Fruit fly (Drosophila melanogaster): ENCODE data around the gene CG31221.

The CG31221 gene

DNA sequence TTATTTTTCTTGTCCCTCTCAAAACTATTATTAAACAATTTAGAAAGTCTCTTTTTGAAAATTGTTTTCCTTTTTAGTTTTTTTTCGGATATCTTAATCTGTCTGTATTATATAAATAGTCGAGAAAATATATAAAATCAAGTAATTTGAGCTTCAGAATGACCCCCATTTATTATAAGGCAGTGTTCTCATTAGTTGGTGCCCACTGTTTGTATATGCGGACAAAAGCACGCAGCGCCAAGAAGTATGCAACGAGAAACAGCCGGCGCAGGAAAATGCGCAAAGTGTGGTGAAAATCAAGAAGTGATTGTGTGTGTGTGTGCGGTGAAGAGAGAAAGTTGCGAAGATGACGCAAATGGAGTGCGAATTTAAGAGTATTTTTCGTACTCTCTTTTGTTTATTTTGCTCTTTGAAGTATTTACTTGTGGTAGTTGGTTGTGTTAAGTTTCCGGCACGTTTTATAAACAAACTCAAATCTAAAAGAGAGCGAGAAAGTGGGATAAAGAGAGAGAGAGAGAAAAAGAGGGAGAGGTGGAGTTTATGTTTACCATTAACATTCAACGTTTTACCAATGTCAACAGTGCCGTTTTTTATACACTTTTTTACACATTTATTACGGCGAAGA is 90.7 kb downstream of the CG31221 start (continued):
- TF ChIP-seq CG4282 (GFP tag; optimal IDR thresholded peaks at IDR 0.05): no peak
- TF ChIP-seq CG17359 (tag; optimal IDR thresholded peaks at IDR 0.05): peak; percentile 7
- TF ChIP-seq CG10321 (GFP tag; IDR thresholded peaks at IDR 0.05): no peak
- peak; percentile 12 for TF ChIP-seq CG8388 (GFP tag; optimal IDR thresholded peaks at IDR 0.05)
- TF ChIP-seq CG12391 (tag; optimal IDR thresholded peaks at IDR 0.05): no peak
- no peak for TF ChIP-seq CG30431 (GFP tag; optimal IDR thresholded peaks at IDR 0.05)
- no peak for TF ChIP-seq CG7987 (GFP tag; optimal IDR thresholded peaks at IDR 0.05)
- peak; percentile 57 for TF ChIP-seq sens (GFP tag)
- no peak for TF ChIP-seq HLH54F (GFP tag; optimal IDR thresholded peaks at IDR 0.05)
- TF ChIP-seq Ravus (GFP tag; IDR thresholded peaks at IDR 0.05): no peak
- TF ChIP-seq gt (GFP tag; IDR thresholded peaks at IDR 0.05): no peak
- no peak for TF ChIP-seq pros (GFP tag; optimal IDR thresholded peaks at IDR 0.05)
- TF ChIP-seq CG18011 (GFP tag; optimal IDR thresholded peaks at IDR 0.05): peak; percentile 92
- TF ChIP-seq Blimp-1 (GFP tag; optimal IDR thresholded peaks at IDR 0.05): no peak
- TF ChIP-seq Sox100B (GFP tag; optimal IDR thresholded peaks at IDR 0.05): no peak
- TF ChIP-seq Hr51 (GFP tag; optimal IDR thresholded peaks at IDR 0.05): peak in 1 of 2 experiments; percentile 28
- peak; percentile 59 for TF ChIP-seq cg (GFP tag; optimal IDR thresholded peaks at IDR 0.05)
- no peak for TF ChIP-seq CG6272 (GFP tag; IDR thresholded peaks at IDR 0.05)
- no peak for TF ChIP-seq MTF-1 (GFP tag; optimal IDR thresholded peaks at IDR 0.05; ENCODE audit: borderline replicate concordance)
- TF ChIP-seq gem (tag; optimal IDR thresholded peaks at IDR 0.05): peak; percentile 31
- TF ChIP-seq Meics (GFP tag; optimal IDR thresholded peaks at IDR 0.05): no peak
- TF ChIP-seq ase (GFP tag; IDR thresholded peaks at IDR 0.05): no peak
- TF ChIP-seq D19A (tag; optimal IDR thresholded peaks at IDR 0.05): peak; percentile 1
- no peak for TF ChIP-seq fru (optimal IDR thresholded peaks at IDR 0.05)
- TF ChIP-seq vnd (GFP tag; IDR thresholded peaks at IDR 0.05; ENCODE audit: partially characterized antibody): no peak
- no peak for TF ChIP-seq CG6683 (GFP tag; optimal IDR thresholded peaks at IDR 0.05)
- no peak for TF ChIP-seq tll (GFP tag; optimal IDR thresholded peaks at IDR 0.05)
- peak; percentile 21 for TF ChIP-seq CoRest (tag; optimal IDR thresholded peaks at IDR 0.05)
- TF ChIP-seq CG13894 (tag; optimal IDR thresholded peaks at IDR 0.05): no peak
- peak; percentile 92 for TF ChIP-seq CG3163 (GFP tag; optimal IDR thresholded peaks at IDR 0.05)
- peak; percentile 27 for TF ChIP-seq CG13424 (tag; optimal IDR thresholded peaks at IDR 0.05)
- peak; percentile 44 for TF ChIP-seq ewg (GFP tag; optimal IDR thresholded peaks at IDR 0.05)
- no peak for TF ChIP-seq H2.0 (GFP tag; IDR thresholded peaks at IDR 0.05)

DNA sequence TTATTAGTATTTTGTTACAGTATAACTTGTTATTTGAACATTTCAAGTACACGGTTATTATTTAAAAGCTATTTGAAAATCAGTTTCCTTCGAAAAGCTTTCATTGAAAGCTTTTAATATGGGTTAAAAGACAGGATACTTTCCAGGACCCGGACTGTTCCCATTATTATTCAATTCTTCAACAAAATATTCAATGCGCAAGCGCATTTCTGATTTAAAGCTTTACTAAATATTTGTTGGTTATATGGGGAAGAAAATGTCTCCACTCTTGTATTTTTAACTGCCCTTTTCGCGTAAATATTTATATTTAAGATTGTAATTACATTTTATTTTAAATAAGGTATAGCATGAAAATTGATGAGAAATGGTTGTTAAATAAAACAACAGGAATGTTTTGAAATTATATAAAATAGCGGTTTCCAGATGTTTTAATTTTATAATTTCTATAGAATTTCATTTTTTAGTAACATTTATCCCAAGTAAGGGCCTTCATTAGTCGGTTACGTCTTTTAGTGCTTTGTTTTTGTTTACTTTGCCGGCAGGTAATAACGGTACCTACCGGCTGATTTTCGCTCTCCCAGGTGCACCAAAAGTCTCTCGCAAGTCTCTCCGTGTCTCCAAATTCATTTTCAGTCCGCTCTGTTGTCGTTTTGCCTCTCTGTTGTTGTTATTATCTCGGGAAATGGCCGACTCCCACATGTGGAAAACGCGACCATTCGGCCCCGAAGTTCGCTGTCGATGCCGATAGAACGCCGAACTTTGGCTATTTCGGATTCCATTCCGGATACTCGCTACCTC is 96.1 kb downstream of the CG31221 start:
- TF ChIP-seq bab2 (GFP tag; optimal IDR thresholded peaks at IDR 0.05): no peak
- peak; percentile 92 for TF ChIP-seq ewg (GFP tag; optimal IDR thresholded peaks at IDR 0.05)
- TF ChIP-seq ro (GFP tag; IDR thresholded peaks at IDR 0.05): no peak
- no peak for TF ChIP-seq Hand (GFP tag; optimal IDR thresholded peaks at IDR 0.05)
- TF ChIP-seq gce (GFP tag; IDR thresholded peaks at IDR 0.05): no peak
- TF ChIP-seq CG4730 (GFP tag; IDR thresholded peaks at IDR 0.05): no peak
- TF ChIP-seq CG10654 (GFP tag; optimal IDR thresholded peaks at IDR 0.05): no peak
- no peak for TF ChIP-seq psq (GFP tag; optimal IDR thresholded peaks at IDR 0.05)
- TF ChIP-seq D (optimal IDR thresholded peaks at IDR 0.05): no peak
- no peak for TF ChIP-seq D (GFP tag; optimal IDR thresholded peaks at IDR 0.05)
- no peak for TF ChIP-seq Fer3 (tag; optimal IDR thresholded peaks at IDR 0.05)
- no peak for TF ChIP-seq odd (GFP tag; optimal IDR thresholded peaks at IDR 0.05)
- TF ChIP-seq CG33213 (GFP tag; optimal IDR thresholded peaks at IDR 0.05): no peak
- no peak for TF ChIP-seq ind (GFP tag; optimal IDR thresholded peaks at IDR 0.05)
- no peak for TF ChIP-seq Dfd (GFP tag; optimal IDR thresholded peaks at IDR 0.05)
- TF ChIP-seq Atf3 (GFP tag; optimal IDR thresholded peaks at IDR 0.05): no peak
- no peak for TF ChIP-seq eve (GFP tag; optimal IDR thresholded peaks at IDR 0.05)
- no peak for TF ChIP-seq slp2 (GFP tag; optimal IDR thresholded peaks at IDR 0.05)

Measured in whole organism, embryonic.